Worm (Caenorhabditis elegans) whole organism, L4 larva: ENCODE results near the gene Y75B12B.11.

Experiments used
- F10B5.3 ChIP-seq: sonication (generic microtip); optimal IDR thresholded peaks from 2 replicates; lab custom pipeline; 2016; ENCODE audit warnings: mild to moderate bottlenecking, missing genetic modification characterization, missing compliant biosample characterization
- F49E8.2 ChIP-seq: sonication (generic microtip); optimal IDR thresholded peaks from 2 replicates; lab custom pipeline; 2016; ENCODE audit warnings: missing compliant biosample characterization, mild to moderate bottlenecking, missing genetic modification characterization, borderline replicate concordance
- Y105C5A.15 ChIP-seq: fragments of 200-800 bp; sonication (Bioruptor generic); IDR thresholded peaks from 2 replicates; pipeline ENCODE4 v1.3.6; 2022; ENCODE audit warnings: missing genetic modification characterization, missing compliant biosample characterization
- Y48G9A.11 ChIP-seq: fragments of 200-800 bp; sonication (Bioruptor generic); IDR thresholded peaks from 2 replicates; pipeline ENCODE4 v1.3.6; 2022; ENCODE audit warnings: missing genetic modification reagents, missing genetic modification characterization, missing compliant biosample characterization
- ZK546.5 ChIP-seq, 2 experiments: sonication (generic microtip); optimal IDR thresholded peaks; 2 replicates each; lab custom pipeline; 2017; ENCODE audit warnings: missing biosample characterization in 2 of 2, missing genetic modification characterization in 2 of 2
- aha-1 ChIP-seq: fragments of 150-350 bp; peaks from one replicate; lab custom pipeline; 2014; ENCODE audit warnings: missing biosample characterization, missing genetic modification characterization
- aly-2 ChIP-seq: sonication (generic microtip); optimal IDR thresholded peaks from 2 replicates; lab custom pipeline; 2018; ENCODE audit warnings: missing biosample characterization, missing genetic modification characterization
- ama-1 ChIP-seq: fragments of 150-350 bp; optimal IDR thresholded peaks from 2 replicates; lab custom pipeline; 2014; ENCODE audit warnings: inconsistent platforms, mixed read lengths
- arid-1 ChIP-seq: fragments of 200-800 bp; sonication (Bioruptor generic); conservative IDR thresholded peaks from 2 replicates; pipeline ENCODE4 v1.3.6; 2022; ENCODE audit warnings: missing genetic modification reagents, missing genetic modification characterization, missing compliant biosample characterization
- ceh-20 ChIP-seq: fragments of 200-800 bp; sonication (Bioruptor generic); IDR thresholded peaks from 2 replicates; pipeline ENCODE4 v1.3.6; 2022; ENCODE audit warnings: missing genetic modification reagents, missing genetic modification characterization, missing compliant biosample characterization
- daf-16 ChIP-seq, 3 experiments: sonication (generic microtip); optimal IDR thresholded peaks; 2 replicates each; lab custom pipeline; 2016 to 2017; ENCODE audit warnings: missing genetic modification characterization in 3 of 3, missing genetic modification reagents in 3 of 3, mild to moderate bottlenecking in 2 of 3, missing compliant biosample characterization in 2 of 3, missing biosample characterization in 1 of 3, moderate library complexity in 1 of 3
- dmd-6 ChIP-seq: fragments of 200-800 bp; sonication (Bioruptor generic); IDR thresholded peaks from 2 replicates; pipeline ENCODE4 v1.3.6; 2022; ENCODE audit warnings: missing genetic modification reagents, missing genetic modification characterization, missing compliant biosample characterization
- dmd-8 ChIP-seq: fragments of 200-800 bp; sonication (Bioruptor generic); IDR thresholded peaks from 2 replicates; pipeline ENCODE4 v1.3.6; 2022; ENCODE audit warnings: missing genetic modification characterization, missing compliant biosample characterization
- dmd-9 ChIP-seq: fragments of 200-800 bp; sonication (Bioruptor generic); IDR thresholded peaks from 2 replicates; pipeline ENCODE4 v1.3.6; 2022; ENCODE audit warnings: missing genetic modification reagents, missing genetic modification characterization, missing compliant biosample characterization
- dpl-1 ChIP-seq: fragments of 150-350 bp; optimal IDR thresholded peaks from 2 replicates; lab custom pipeline; 2014; ENCODE audit warnings: missing biosample characterization, missing genetic modification reagents, missing genetic modification characterization
- duxl-1 ChIP-seq: sonication (generic microtip); optimal IDR thresholded peaks from 2 replicates; lab custom pipeline; 2016; ENCODE audit warnings: mild to moderate bottlenecking, missing genetic modification characterization, moderate library complexity, missing compliant biosample characterization; ENCODE audit not compliant: poor library complexity
- egl-43 ChIP-seq: fragments of 200-800 bp; sonication (Bioruptor generic); IDR thresholded peaks from 2 replicates; pipeline ENCODE4 v1.3.6; 2022; ENCODE audit warnings: missing genetic modification reagents, missing genetic modification characterization, missing compliant biosample characterization
- gei-8 ChIP-seq: fragments of 200-800 bp; sonication (Bioruptor generic); optimal IDR thresholded peaks from 2 replicates; lab custom pipeline; 2018; ENCODE audit warnings: mild to moderate bottlenecking, missing genetic modification characterization, missing compliant biosample characterization
- hlh-11 ChIP-seq: fragments of 200-800 bp; sonication (Bioruptor generic); optimal IDR thresholded peaks from 2 replicates; lab custom pipeline; 2018; ENCODE audit warnings: mild to moderate bottlenecking, missing genetic modification characterization, missing compliant biosample characterization
- hmg-1.1 ChIP-seq: fragments of 200-800 bp; sonication (Bioruptor generic); IDR thresholded peaks from 2 replicates; pipeline ENCODE4 v1.3.6; 2022; ENCODE audit warnings: missing genetic modification reagents, missing genetic modification characterization, missing compliant biosample characterization
- lim-7 ChIP-seq: fragments of 200-800 bp; sonication (Bioruptor generic); IDR thresholded peaks from 2 replicates; pipeline ENCODE4 v1.3.6; 2022; ENCODE audit warnings: missing genetic modification characterization, missing compliant biosample characterization
- lin-1 ChIP-seq: fragments of 200-800 bp; sonication (Bioruptor generic); IDR thresholded peaks from 2 replicates; pipeline ENCODE4 v1.3.6; 2022; ENCODE audit warnings: missing genetic modification reagents, missing genetic modification characterization, missing compliant biosample characterization
- lin-13 ChIP-seq: fragments of 150-350 bp; optimal IDR thresholded peaks from 2 replicates; lab custom pipeline; 2014; ENCODE audit warnings: missing biosample characterization, missing genetic modification reagents, missing genetic modification characterization
- lin-38 ChIP-seq: fragments of 200-800 bp; sonication (Bioruptor generic); IDR thresholded peaks from 2 replicates; pipeline ENCODE4 v1.3.6; 2022; ENCODE audit warnings: missing genetic modification reagents, missing genetic modification characterization, missing compliant biosample characterization
- lsy-2 ChIP-seq, 2 experiments: fragments of 150-350 bp in 1 of 2; sonication (generic microtip) in 1 of 2; optimal IDR thresholded peaks; 2 replicates each; lab custom pipeline; 2014 to 2017; ENCODE audit warnings: missing biosample characterization in 2 of 2, missing genetic modification characterization in 2 of 2
- madf-5 ChIP-seq, 2 experiments: fragments of 200-800 bp; sonication (Bioruptor generic); IDR thresholded peaks; 2 replicates each; pipeline ENCODE4 v1.3.6; 2022; ENCODE audit warnings: missing compliant biosample characterization in 2 of 2, missing genetic modification characterization in 2 of 2
- mdt-29 ChIP-seq: fragments of 200-800 bp; sonication (Bioruptor generic); IDR thresholded peaks from 2 replicates; pipeline ENCODE4 v1.3.6; 2022; ENCODE audit warnings: missing genetic modification reagents, missing genetic modification characterization, missing compliant biosample characterization
- mep-1 ChIP-seq: fragments of 150-350 bp; sonication (generic microtip); optimal IDR thresholded peaks from 3 replicates; lab custom pipeline; 2014; ENCODE audit warnings: missing biosample characterization, missing genetic modification characterization
- mxl-3 ChIP-seq: fragments of 200-800 bp; sonication (Bioruptor generic); optimal IDR thresholded peaks from 2 replicates; lab custom pipeline; 2018; ENCODE audit warnings: mild to moderate bottlenecking, missing genetic modification characterization, missing compliant biosample characterization
- nhr-102 ChIP-seq: sonication (generic microtip); optimal IDR thresholded peaks from 2 replicates; lab custom pipeline; 2016; ENCODE audit warnings: mild to moderate bottlenecking, missing genetic modification characterization, moderate library complexity, missing compliant biosample characterization
- nhr-11 ChIP-seq: fragments of 150-350 bp; optimal IDR thresholded peaks from 2 replicates; lab custom pipeline; 2014; ENCODE audit warnings: missing biosample characterization, missing genetic modification characterization
- nhr-25 ChIP-seq: sonication (generic microtip); optimal IDR thresholded peaks from 2 replicates; lab custom pipeline; 2017; ENCODE audit warnings: missing genetic modification characterization, mild to moderate bottlenecking, missing compliant biosample characterization, antibody characterized with exemption, moderate library complexity, borderline replicate concordance; ENCODE audit not compliant: insufficient read depth
- nhr-6 ChIP-seq: fragments of 150-350 bp; optimal IDR thresholded peaks from 2 replicates; lab custom pipeline; 2014; ENCODE audit warnings: missing biosample characterization, missing genetic modification characterization
- nhr-77 ChIP-seq: fragments of 150-350 bp; optimal IDR thresholded peaks from 2 replicates; lab custom pipeline; 2014; ENCODE audit warnings: missing biosample characterization, missing genetic modification characterization
- sdz-12 ChIP-seq: fragments of 200-800 bp; sonication (Bioruptor generic); optimal IDR thresholded peaks from 2 replicates; lab custom pipeline; 2018; ENCODE audit warnings: mild to moderate bottlenecking, missing genetic modification characterization, missing compliant biosample characterization
- set-16 ChIP-seq: fragments of 200-800 bp; sonication (Bioruptor generic); IDR thresholded peaks from 2 replicates; pipeline ENCODE4 v1.3.6; 2022; ENCODE audit warnings: missing genetic modification reagents, missing genetic modification characterization, missing compliant biosample characterization
- snpc-1.2 ChIP-seq: fragments of 200-800 bp; sonication (Bioruptor generic); IDR thresholded peaks from 2 replicates; pipeline ENCODE4 v1.3.6; 2022; ENCODE audit warnings: missing genetic modification reagents, missing genetic modification characterization, missing compliant biosample characterization
- spr-3 ChIP-seq: fragments of 200-800 bp; sonication (Bioruptor generic); optimal IDR thresholded peaks from 2 replicates; lab custom pipeline; 2018; ENCODE audit warnings: mild to moderate bottlenecking, missing genetic modification characterization, missing compliant biosample characterization
- tag-97 ChIP-seq: fragments of 200-800 bp; sonication (Bioruptor generic); IDR thresholded peaks from 2 replicates; pipeline ENCODE4 v1.3.6; 2022; ENCODE audit warnings: missing genetic modification characterization, missing compliant biosample characterization
- tra-1 ChIP-seq: fragments of 200-800 bp; sonication (Bioruptor generic); IDR thresholded peaks from 2 replicates; pipeline ENCODE4 v1.3.6; 2022; ENCODE audit warnings: missing genetic modification reagents, missing genetic modification characterization, missing compliant biosample characterization
- unc-130 ChIP-seq: sonication (generic microtip); optimal IDR thresholded peaks from 2 replicates; lab custom pipeline; 2016; ENCODE audit warnings: missing genetic modification reagents, missing genetic modification characterization, missing compliant biosample characterization
- vab-7 ChIP-seq: fragments of 200-800 bp; sonication (Bioruptor generic); IDR thresholded peaks from 2 replicates; pipeline ENCODE4 v1.3.6; 2022; ENCODE audit warnings: missing genetic modification reagents, missing genetic modification characterization, missing compliant biosample characterization
- zag-1 ChIP-seq: fragments of 150-350 bp; optimal IDR thresholded peaks from 2 replicates; lab custom pipeline; 2014; ENCODE audit warnings: missing biosample characterization, missing genetic modification characterization
- zfp-2 ChIP-seq: sonication (generic microtip); optimal IDR thresholded peaks from 2 replicates; lab custom pipeline; 2016; ENCODE audit warnings: mild to moderate bottlenecking, missing genetic modification characterization, missing compliant biosample characterization
- ztf-7 ChIP-seq: fragments of 150-350 bp; optimal IDR thresholded peaks from 2 replicates; lab custom pipeline; 2014; ENCODE audit warnings: missing biosample characterization, missing genetic modification characterization

Gene Y75B12B.11

DNA sequence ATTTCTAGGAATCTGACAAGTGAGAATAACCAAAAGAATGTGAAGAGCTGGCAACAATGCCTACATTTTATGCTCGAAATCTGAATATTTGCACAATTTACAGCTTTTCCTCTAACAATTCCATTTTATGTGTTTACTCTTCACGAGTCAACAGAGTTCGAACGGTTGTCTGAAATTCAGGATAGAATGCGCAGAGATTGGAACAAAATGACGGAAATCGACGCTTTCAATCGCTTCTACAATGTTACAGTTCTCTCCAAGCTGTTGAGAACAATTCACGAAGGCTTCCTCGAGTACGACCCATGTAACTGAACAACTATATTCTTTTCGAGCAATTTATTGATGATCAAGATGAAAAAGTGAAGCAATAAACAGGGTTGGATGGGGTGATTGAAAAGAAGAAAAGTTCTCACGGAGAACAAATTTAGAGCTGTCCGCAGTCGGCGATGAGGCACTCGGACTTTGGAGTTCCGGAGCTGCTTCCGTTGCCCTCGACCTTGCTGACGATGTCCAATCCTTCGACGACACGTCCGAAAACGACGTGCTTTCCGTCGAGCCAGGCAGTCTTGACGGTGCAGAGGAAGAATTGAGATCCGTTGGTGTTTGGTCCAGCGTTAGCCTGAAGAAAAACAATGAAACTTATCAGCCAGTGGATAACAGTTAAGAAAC, 4.7 kb upstream of the Y75B12B.11 start, which contains the start of gene Y75B12B.3:
Gene Y75B12B.3, minus strand, starts transcription at position 21 of the 669 bp plus-strand sequence.
- TF ChIP-seq lin-13 (peak; percentile 1), Y48G9A.11 (GFP tag; lab: Robert Waterston, UW) (peak; percentile 46; the same call in 1 of the 2 replicates), vab-7 (GFP tag; lab: Robert Waterston, UW) (peak; percentile 33; the same call in 1 of the 2 replicates), mep-1 (tag; lab: Kevin White, UChicago) (peak; percentile 11), lsy-2 (tag; optimal IDR thresholded peaks at IDR 0.05; lab: Kevin White, UChicago) (peak in 1 of 2 experiments; percentile 1), nhr-11 (tag; lab: Kevin White, UChicago) (no peak), nhr-102 (tag; lab: Kevin White, UChicago) (peak; percentile 2), arid-1 (GFP tag; lab: Robert Waterston, UW) (peak; percentile 39; the same call in 1 of the 2 replicates), ama-1 (peak; percentile 92), Y105C5A.15 (peak; percentile 2; the same call in 1 of the 2 replicates), ZK546.5 (tag; optimal IDR thresholded peaks at IDR 0.05; lab: Kevin White, UChicago) (no peak), lin-38 (GFP tag; lab: Robert Waterston, UW) (peak; percentile 52), spr-3 (GFP tag; lab: Kevin White, UChicago) (no peak), aly-2 (tag; lab: Kevin White, UChicago) (peak; percentile 43), egl-43 (GFP tag; lab: Robert Waterston, UW) (peak; percentile 68), dmd-8 (GFP tag; lab: Robert Waterston, UW) (0 out of 2 replicates have a peak, but pooled peaks have one; percentile 4), lin-1 (GFP tag; lab: Robert Waterston, UW) (no peak), unc-130 (GFP tag; lab: Kevin White, UChicago) (peak; percentile 26), zag-1 (tag; lab: Kevin White, UChicago) (no peak), lim-7 (GFP tag; lab: Robert Waterston, UW) (0 out of 2 replicates have a peak, but pooled peaks have one; percentile 48), set-16 (GFP tag; lab: Robert Waterston, UW) (peak; percentile 65), F49E8.2 (tag; lab: Kevin White, UChicago) (peak; percentile 62), aha-1 (tag; lab: Kevin White, UChicago) (peak; percentile 75), ceh-20 (GFP tag; lab: Robert Waterston, UW) (no peak), mdt-29 (GFP tag; lab: Robert Waterston, UW) (0 out of 2 replicates have a peak, but pooled peaks have one; percentile 42), snpc-1.2 (GFP tag; lab: Robert Waterston, UW) (peak; percentile 70; the same call in 1 of the 2 replicates), madf-5 (GFP tag; IDR thresholded peaks at IDR 0.05; lab: Robert Waterston, UW) (0 out of 4 replicates have a peak, but pooled peaks of 1 of the 2 experiments have one; percentile 42), sdz-12 (GFP tag; lab: Kevin White, UChicago) (peak; percentile 13)

ce11 chrV:15187083-15188057, 3.7 kb upstream of the Y75B12B.11 start, which contains the start of the genes cyn-7 and bath-36:
cyn-7 (minus strand) TSS chrV:15187378.
bath-36 (plus strand) TSS chrV:15187888.
- TF ChIP-seq nhr-25 (tag; lab: Kevin White, UChicago) (peak; percentile 33), snpc-1.2 (GFP tag; lab: Robert Waterston, UW) (no peak), gei-8 (GFP tag; lab: Kevin White, UChicago) (no peak), nhr-77 (tag; lab: Kevin White, UChicago) (peak; percentile 60), dmd-9 (no peak), hmg-1.1 (no peak), tra-1 (GFP tag; lab: Robert Waterston, UW) (peak; percentile 51; the same call in 1 of the 2 replicates), nhr-6 (tag; lab: Kevin White, UChicago) (peak; percentile 74), F10B5.3 (tag; lab: Kevin White, UChicago) (no peak), zfp-2 (no peak), hlh-11 (tag; lab: Kevin White, UChicago) (peak; percentile 94), tag-97 (GFP tag; lab: Robert Waterston, UW) (no peak), dmd-6 (GFP tag; lab: Robert Waterston, UW) (peak; percentile 75), ztf-7 (peak; percentile 48), daf-16 (GFP tag; optimal IDR thresholded peaks at IDR 0.05; lab: Kevin White, UChicago) (peak; percentile 94 to 97), daf-16 (tag; optimal IDR thresholded peaks at IDR 0.05; lab: Kevin White, UChicago) (peak; percentile 99), dpl-1 (GFP tag; lab: Kevin White, UChicago) (peak; percentile 81), mxl-3 (GFP tag; lab: Kevin White, UChicago) (peak; percentile 78), nhr-11 (tag; lab: Kevin White, UChicago) (peak; percentile 71), duxl-1 (tag; lab: Kevin White, UChicago) (peak; percentile 37), lin-38 (GFP tag; lab: Robert Waterston, UW) (peak; percentile 88)
